Fruit fly (Drosophila melanogaster) whole organism, larva: ENCODE results near the gene CG13021.

Experiments
- noc ChIP-seq: fragments of 200-800 bp; sonication (Bioruptor generic); optimal IDR thresholded peaks from 3 replicates; lab custom pipeline; 2019; ENCODE audit warnings: missing biosample characterization, mild to moderate bottlenecking, missing genetic modification characterization, moderate library complexity

Gene CG13021

DNA sequence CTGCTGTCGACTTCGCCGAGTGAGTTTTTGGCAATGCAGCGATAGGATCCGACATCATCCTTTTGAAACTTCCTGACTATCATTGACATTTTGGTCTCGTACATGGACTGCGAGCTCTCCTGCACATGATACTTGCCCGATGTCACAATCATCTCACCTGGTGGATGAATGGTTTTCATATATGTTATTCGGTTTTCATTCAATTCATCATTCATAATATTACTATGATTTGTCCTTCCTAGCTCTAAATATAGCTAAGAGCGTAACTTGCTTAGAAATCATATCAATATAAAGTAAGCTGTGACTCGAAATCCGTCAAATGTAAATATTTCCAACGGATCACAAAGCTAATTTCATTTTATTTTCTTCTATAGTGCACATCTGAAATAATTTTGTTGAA is at the start of gene CG13021:
CG13021 (plus strand) TSS at position 301 of the 400 bp plus-strand sequence.
- TF ChIP-seq noc = no peak

DNA sequence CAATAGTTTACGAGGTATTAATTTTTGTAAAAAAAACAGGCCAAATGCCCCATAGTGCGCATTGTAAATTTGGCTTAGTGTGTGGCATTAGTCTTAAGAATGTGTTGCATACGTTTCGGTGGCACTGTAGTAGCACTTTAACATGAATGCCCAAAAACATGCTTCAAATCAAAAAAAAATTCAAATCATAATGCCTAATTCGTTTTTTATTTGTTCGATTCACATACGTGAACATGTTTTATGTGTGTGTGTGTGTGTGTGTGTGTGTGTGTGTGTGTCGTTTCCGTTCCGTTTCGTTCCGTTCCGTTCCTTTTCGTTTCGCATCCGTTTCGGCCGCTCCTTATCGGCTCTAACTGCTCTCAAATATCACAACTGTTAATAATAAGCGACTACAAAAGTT is 48.6 kb upstream of the CG13021 start:
- TF ChIP-seq noc = no peak

DNA sequence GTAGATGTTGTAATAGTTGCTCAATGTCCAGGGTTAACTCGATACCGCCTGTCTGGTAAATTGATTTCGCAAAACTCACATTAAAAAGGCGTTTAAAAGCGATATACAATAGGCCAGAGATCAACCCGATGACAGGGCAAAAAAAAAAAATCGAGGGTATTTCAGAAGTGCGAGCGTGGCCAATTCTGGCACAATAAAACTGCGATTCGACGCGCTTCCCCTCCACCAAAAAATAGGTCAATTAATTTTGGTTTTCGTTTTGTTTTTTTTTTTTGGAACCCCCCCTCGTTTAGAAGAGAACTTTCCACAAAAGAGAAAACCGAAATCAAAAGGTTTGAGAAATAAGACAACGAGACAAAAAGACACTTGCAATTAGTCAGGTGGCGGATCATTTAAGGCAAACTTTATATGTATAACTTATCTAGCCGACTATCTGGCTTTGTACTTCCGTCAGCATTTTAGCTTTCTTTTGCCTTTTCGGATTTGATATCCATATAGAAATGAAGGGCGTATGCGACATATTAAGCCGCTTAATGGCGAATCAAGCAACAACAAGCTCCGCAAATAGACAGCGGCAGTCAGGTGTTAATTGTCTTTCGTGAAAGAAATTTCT is 43.5 kb upstream of the CG13021 start:
- no peak for TF ChIP-seq noc

DNA sequence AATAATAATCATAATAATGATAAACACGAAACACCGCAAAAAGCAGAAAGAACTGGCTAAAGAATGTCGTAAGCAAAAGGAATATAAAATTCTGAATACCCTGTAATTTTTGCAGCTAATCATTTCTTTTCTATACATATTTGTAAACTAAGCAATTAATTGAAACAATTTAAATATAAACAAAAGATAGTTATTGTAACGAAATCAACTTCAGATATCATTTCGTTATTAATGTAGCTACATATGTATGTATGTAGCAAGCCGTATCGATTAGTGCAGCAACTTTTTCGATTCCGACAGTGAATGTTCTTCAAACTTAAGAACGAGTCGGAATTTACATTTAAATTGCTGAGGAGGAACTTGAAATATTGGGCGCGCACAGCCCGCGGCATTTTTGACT is 40.5 kb upstream of the CG13021 start:
- peak; percentile 17 for TF ChIP-seq noc

DNA sequence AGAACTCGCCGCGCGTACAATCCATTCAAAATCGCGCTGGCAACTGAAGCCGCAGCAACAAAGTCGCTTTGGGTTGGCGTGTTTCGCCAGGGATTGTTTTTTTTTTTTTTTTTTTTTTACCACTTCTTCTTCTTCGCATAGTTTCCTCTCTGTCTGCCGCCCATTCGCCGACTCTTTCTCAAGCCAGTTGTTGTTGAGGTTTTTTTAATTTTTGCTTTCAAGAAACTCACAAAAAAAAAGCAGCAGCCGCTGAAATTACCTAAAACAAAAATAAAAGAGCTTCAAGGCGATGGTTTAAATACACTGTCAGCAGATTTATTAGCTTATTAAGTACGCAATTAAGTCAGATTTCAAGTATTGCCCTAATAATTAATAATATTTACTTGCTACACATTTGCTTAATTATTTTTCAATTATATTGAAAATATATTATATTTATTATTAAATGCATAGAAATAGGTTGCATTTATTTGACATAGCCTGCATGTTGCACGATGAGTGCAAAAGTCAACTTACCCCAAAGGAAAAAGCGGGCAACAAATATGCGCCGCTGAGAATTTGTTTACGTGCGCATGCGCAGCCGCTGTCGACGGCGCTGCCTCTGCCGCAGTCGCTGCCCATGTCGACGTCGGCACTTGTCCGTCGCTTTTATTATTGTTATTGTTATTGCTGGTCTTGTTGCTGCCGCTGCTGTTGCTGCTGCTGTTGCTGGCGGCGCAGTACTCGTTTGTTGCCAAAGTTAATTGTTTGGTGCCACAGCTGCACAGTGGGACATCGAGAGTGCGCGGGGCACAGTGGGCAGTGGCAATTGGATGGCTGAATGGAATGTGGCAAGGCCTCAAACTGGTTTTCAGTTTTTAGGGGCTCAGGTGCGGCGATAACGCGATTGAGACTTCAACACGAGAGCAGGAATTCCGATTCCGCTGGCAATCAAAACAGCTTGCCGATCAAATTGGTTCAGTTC is 39.4 kb upstream of the CG13021 start, which contains the start of gene CG12206:
CG12206 (minus strand) TSS at position 49 of the 964 bp plus-strand sequence.
- TF ChIP-seq noc = peak; percentile 84

DNA sequence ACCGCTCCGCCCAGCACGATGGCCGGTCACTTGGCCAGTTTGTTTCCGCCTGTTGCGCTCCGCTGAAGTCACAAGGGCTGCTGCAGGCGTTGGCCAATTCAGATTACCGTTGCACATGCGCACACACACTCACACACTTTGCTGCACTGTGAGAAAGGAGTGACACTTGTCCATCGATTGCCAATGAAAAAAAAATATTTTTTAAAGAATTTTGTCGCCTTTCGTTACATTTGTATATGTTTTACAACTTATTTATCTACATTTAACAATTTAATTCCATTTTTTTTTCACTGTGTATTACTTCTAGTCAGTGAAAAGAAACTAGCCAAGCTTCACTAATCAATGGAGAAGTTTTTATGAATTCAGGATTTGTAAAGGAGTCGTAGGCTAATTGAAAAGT is 38.1 kb upstream of the CG13021 start:
- no peak for TF ChIP-seq noc

DNA sequence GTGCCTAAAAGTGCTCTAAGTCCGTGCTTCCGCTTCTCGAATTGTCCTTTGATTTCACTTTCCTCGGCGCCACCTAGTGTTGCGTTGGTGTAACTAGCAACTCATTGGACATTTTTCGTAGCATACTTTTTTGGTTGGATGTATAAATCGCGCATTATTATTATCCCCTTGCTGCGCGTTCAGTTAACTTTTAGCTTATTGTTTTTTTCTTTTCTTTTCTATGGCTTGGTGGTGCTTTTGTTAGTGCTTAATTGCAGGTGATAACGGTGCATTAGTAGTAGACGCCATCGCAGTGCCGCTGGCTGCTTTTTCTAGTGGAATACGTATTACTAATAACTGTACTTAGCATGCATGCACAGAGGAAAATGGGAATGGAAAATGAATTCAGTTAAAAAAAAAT is 33.1 kb upstream of the CG13021 start:
- TF ChIP-seq noc = no peak

DNA sequence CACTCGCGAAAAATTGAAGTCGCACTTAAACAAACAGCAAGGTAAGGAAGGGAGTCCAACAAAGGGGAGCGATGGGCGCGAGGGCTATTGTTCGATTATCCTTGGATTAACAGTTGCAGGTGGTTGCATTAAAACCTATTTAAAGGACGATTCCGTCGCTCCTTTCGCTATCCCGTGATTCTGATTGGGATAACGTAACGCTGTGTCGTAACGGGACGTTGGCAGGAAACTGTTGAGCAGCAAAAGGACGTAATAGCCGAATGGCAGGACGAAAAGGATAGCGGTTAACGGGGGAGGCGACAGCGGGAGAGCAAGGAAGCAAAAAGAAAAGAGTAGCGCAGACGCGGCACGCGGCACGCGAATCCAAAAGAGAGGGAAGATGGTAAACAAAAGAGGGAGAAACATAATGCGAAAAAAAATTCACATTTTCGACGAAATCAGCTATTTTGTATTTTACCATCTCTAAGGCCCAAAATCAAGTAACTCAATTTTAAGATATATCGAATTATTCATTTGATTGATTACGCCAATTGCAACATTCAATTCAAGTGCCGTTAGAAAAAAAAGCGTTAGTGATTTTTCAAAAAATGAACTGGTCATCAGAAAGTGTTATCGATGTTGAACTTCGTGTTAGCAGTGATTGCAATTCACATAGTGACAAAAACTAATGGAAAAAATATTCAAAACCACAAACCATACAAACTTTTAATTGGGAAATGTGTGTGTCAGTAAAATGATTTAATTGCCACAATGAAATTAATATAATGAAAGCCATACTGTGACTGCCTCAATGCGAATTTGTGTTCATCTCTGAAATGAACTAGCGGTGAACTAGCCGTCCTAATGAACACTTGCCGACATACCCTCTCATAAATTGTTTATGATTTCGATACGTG is 31.7 kb upstream of the CG13021 start, which contains the start of the genes CG10804 and CG10802:
CG10804 (minus strand) TSS at position 204 of the 896 bp plus-strand sequence.
CG10802 (plus strand) TSS at position 847 of the 896 bp plus-strand sequence.
- TF ChIP-seq noc = peak; percentile 56

DNA sequence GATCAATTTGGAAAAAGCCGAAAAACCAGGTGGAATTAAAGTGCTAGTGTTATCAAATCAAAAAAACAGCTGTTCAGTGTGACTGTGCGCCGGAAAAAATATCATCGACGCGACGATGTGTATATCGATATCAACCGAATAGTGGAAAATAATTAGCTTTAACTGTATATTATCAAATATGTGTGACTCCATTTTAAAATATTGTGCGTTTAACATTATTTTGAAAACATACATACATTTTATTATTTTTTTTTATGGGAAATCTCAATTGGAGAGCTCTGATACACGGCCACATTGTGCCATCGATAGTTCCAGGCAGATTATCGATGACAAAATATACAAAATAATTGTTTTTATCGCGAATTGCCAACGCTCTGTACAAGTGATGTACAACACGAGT is 28.8 kb upstream of the CG13021 start, which contains the start of the genes CG14270 and CG10803:
CG14270 (minus strand) TSS at position 75 of the 400 bp plus-strand sequence.
CG10803 (plus strand) TSS at position 347 of the 400 bp plus-strand sequence.
- no peak for TF ChIP-seq noc

DNA sequence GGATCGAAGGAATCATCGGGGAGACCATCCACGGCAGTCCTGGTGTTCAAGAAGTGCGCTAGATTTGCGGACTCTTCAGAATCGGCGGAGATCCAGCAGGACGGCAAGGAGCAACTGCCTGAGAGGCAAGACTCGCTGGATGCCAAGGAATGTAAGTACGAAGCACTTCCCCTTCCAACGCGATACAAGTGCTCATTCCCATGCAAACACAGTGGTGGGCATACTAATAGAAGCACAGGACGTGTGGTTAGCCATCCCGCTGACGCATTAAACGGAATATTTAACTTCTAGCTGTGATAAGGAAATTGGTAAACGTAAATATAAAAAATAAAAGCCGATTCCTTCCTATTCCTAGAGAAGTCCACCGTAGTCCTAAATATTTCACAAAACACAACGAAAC is 28.2 kb upstream of the CG13021 start:
- no peak for TF ChIP-seq noc

DNA sequence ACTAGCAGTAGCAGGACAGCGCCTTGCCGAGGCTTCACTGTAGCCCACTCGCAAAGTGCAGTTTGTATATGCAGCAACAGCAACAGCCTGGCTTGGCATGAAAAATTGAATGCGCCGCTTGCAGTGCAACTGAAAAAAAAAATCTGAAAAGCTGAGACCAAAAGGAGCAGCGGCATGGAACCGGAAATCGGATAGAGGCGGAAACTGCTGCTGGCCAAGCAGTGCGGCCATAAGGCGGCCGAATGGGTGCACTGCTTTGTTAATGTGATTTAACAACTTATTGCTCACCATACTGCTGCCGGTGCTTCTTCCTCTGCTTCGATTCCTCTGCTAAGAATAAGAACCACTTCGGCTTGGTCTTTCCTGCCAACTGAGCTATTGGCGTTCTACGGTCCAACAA is 9.9 kb upstream of the CG13021 start:
- no peak for TF ChIP-seq noc

DNA sequence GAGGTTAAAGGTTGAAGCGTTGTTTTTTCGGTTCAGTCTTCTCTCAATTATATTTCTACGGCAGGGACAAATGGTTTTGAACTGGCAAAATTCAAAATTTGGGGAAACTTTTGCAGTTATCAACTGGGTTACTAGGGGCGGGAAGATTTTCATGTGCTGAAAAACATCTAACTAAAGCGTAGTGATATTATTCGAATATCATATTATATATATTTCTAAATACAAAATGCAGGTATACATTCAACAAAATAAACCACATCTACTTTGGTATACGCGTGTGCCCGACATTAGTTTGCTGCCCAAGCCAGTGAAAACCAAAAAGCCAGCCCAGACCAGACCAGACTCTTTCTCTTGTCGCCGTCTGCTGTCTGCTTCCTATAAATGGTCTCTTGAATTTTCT is 9.4 kb upstream of the CG13021 start, which contains the start of gene Gas8:
Gas8 (minus strand) TSS at position 101 of the 400 bp plus-strand sequence.
- no peak for TF ChIP-seq noc

DNA sequence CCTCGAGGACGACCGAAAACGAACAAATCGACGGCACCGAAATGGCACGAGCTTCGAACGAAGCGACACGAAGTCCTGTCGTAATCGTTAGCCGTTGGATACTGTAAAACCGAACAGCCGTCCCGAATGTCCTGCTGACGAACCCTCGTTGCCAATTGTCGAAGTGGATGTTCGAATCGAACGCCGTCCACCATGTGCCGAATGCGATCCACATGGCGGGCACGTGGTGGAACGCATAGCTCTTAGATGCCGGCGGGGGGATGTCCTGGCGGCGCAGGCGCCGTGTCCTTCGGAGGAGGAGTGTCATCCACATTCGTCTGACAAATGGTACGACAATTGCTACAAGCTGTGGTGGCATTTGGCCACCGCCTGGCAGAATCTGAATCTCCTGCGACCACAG is 16.6 kb downstream of the CG13021 start:
- TF ChIP-seq noc = no peak

DNA sequence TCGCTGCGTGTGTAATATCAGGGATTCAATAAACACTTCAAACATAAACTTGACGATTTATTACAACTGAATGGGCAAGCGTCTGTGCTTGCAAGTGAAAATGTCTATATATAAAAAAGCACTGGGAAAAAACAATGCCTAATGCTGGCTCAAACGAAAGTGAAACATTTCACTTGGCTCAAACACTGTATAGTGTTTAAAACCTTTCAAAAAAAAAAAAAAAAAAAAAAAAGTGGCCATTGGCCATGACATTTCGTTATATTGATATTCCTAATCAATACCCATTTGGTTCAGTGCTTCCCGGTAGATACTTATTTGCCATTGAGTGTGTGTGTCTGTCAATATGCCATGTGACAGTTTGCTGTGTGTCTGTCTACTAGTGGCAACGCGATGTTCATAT is 24.7 kb downstream of the CG13021 start:
- no peak for TF ChIP-seq noc

DNA sequence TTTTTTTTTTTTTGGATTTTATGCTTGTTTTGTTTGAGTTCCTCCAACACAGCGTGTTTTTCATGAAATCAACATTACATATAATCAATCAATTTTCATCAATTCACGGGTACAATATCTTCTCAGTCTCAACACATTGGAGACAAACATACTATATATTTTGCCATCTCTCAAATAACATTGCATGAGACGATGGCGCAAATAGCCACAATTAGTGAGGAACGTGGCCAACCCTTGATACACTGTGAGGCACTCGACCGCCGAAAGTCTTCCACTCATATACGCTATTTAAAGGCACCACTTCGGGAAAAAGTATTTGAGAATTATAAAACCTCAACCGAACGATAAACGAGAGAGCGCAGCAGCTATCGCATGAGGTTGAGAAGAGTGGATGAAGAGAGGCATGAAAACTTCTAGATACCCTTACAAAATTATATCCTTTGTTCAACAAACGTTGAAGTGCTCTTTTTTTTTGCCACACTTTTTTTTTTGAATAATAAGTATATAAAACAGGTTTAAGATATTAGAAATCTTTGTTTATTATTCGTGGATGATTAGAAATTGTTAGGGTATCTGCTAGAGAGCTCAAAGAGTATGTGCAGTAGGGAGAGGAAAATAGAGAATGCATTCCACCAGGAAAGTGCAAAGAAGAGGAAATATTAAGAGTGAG is 31.9 kb downstream of the CG13021 start:
- TF ChIP-seq noc = no peak

DNA sequence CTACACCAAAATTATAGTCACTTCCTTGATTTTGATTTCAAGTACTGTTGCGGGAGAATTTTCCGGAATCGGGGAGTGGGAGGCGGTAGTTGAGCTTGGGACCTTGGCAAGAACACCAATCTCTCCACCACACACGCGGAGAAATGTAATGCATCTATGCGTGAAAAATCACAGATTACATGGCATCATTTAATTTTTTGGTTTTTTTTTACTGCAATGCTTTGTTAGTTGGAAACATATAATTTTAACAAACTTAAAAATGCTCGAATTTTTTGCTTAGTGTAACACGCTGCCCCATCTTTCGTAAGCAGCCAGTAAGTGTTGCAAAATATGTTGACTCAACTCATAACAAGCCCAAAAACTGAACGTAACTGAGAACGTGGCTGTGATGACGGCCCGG is 34.5 kb downstream of the CG13021 start:
- TF ChIP-seq noc = no peak
